Fruit fly (Drosophila melanogaster) whole organism, embryonic: ENCODE measurements around the gene CG8173.

Experiments
- Ada2b ChIP-seq: fragments of 200-800 bp; sonication (Bioruptor generic); IDR thresholded peaks from 2 replicates; pipeline ENCODE4 v1.3.6; 2022; ENCODE audit warnings: missing biosample characterization, missing genetic modification characterization
- Atf-2 ChIP-seq: fragments of 200-800 bp; sonication (Bioruptor generic); optimal IDR thresholded peaks from 2 replicates; lab custom pipeline; 2016; ENCODE audit warnings: missing biosample characterization, missing genetic modification characterization
- Atf6 ChIP-seq: fragments of 200-800 bp; sonication (Bioruptor generic); IDR thresholded peaks from 2 replicates; pipeline ENCODE4 v1.3.6; 2022; ENCODE audit warnings: missing biosample characterization, missing genetic modification characterization
- CG10147 ChIP-seq: fragments of 200-800 bp; sonication (Bioruptor generic); optimal IDR thresholded peaks from 2 replicates; lab custom pipeline; 2019; ENCODE audit warnings: missing biosample characterization, mild to moderate bottlenecking, missing genetic modification characterization, moderate library complexity
- CG11247 ChIP-seq: fragments of 200-800 bp; sonication (Bioruptor generic); IDR thresholded peaks from 2 replicates; pipeline ENCODE4 v1.3.6; 2022; ENCODE audit warnings: missing biosample characterization, missing genetic modification characterization
- CG11456 ChIP-seq: fragments of 200-800 bp; sonication (Bioruptor generic); IDR thresholded peaks from 3 replicates; pipeline ENCODE4 v1.3.6; 2022; ENCODE audit warnings: missing biosample characterization, missing genetic modification characterization
- CG11560 ChIP-seq: fragments of 200-800 bp; sonication (Bioruptor generic); IDR thresholded peaks from 3 replicates; pipeline ENCODE4 v1.3.6; 2022; ENCODE audit warnings: missing biosample characterization, missing genetic modification characterization
- CG12219 ChIP-seq: fragments of 200-800 bp; sonication (Bioruptor generic); optimal IDR thresholded peaks from 3 replicates; lab custom pipeline; 2018; ENCODE audit warnings: missing biosample characterization, mild to moderate bottlenecking, missing genetic modification characterization
- CG13624 ChIP-seq: fragments of 200-800 bp; sonication (Bioruptor generic); optimal IDR thresholded peaks from 2 replicates; lab custom pipeline; 2016; ENCODE audit warnings: missing biosample characterization, missing genetic modification characterization
- CG17359 ChIP-seq: fragments of 200-800 bp; sonication (Bioruptor generic); optimal IDR thresholded peaks from 3 replicates; lab custom pipeline; 2018; ENCODE audit warnings: missing biosample characterization, mild to moderate bottlenecking, missing genetic modification characterization, moderate library complexity
- CG31365 ChIP-seq: fragments of 200-800 bp; sonication (Bioruptor generic); optimal IDR thresholded peaks from 2 replicates; lab custom pipeline; 2018; ENCODE audit warnings: missing biosample characterization, mild to moderate bottlenecking, missing genetic modification characterization
- CG33213 ChIP-seq: fragments of 200-800 bp; sonication (Bioruptor generic); optimal IDR thresholded peaks from 3 replicates; lab custom pipeline; 2016; ENCODE audit warnings: missing biosample characterization, missing genetic modification characterization
- CG3838 ChIP-seq: fragments of 200-800 bp; sonication (Bioruptor generic); optimal IDR thresholded peaks from 3 replicates; lab custom pipeline; 2016; ENCODE audit warnings: missing biosample characterization, missing genetic modification characterization
- CG4328 ChIP-seq: fragments of 200-800 bp; sonication (Bioruptor generic); optimal IDR thresholded peaks from 3 replicates; lab custom pipeline; 2017; ENCODE audit warnings: missing biosample characterization, missing genetic modification reagents, missing genetic modification characterization
- CG43689 ChIP-seq: fragments of 200-800 bp; sonication (Bioruptor generic); IDR thresholded peaks from 2 replicates; pipeline ENCODE4 v1.3.6; 2022; ENCODE audit warnings: missing biosample characterization, missing genetic modification characterization
- CG4730 ChIP-seq: fragments of 200-800 bp; sonication (Bioruptor generic); IDR thresholded peaks from 2 replicates; pipeline ENCODE4 v1.3.6; 2022; ENCODE audit warnings: missing biosample characterization, missing genetic modification characterization
- CG6791 ChIP-seq: fragments of 200-800 bp; sonication (Bioruptor generic); IDR thresholded peaks from 3 replicates; pipeline ENCODE4 v1.3.6; 2022; ENCODE audit warnings: missing biosample characterization, missing genetic modification characterization; ENCODE audit not compliant: partially characterized antibody
- CG9215 ChIP-seq: fragments of 200-800 bp; sonication (Bioruptor generic); IDR thresholded peaks from 2 replicates; pipeline ENCODE4 v1.3.6; 2022; ENCODE audit warnings: missing biosample characterization, missing genetic modification characterization
- CG9609 ChIP-seq: fragments of 200-800 bp; sonication (Bioruptor generic); optimal IDR thresholded peaks from 3 replicates; lab custom pipeline; 2016; ENCODE audit warnings: missing biosample characterization, missing genetic modification characterization
- CG9932 ChIP-seq: fragments of 200-800 bp; sonication (Bioruptor generic); IDR thresholded peaks from 2 replicates; pipeline ENCODE4 v1.3.6; 2022; ENCODE audit warnings: missing biosample characterization, missing genetic modification characterization
- Chrac-16 ChIP-seq: fragments of 200-800 bp; sonication (Bioruptor generic); optimal IDR thresholded peaks from 3 replicates; lab custom pipeline; 2016; ENCODE audit warnings: missing biosample characterization, missing genetic modification characterization
- D ChIP-seq, 2 experiments: fragments of 200-800 bp in 1 of 2; fragments of >200 bp in 1 of 2; sonication (Bioruptor generic) in 1 of 2; optimal IDR thresholded peaks; 2 replicates in 1 of 2; 3 replicates in 1 of 2; lab custom pipeline; 2017; ENCODE audit warnings: mild to moderate bottlenecking in 1 of 2, missing biosample characterization in 1 of 2, missing genetic modification characterization in 1 of 2, missing genetic modification reagents in 1 of 2
- Dll ChIP-seq: fragments of 200-800 bp; sonication (Bioruptor generic); IDR thresholded peaks from 4 replicates; pipeline ENCODE4 v1.3.6; 2022; ENCODE audit warnings: missing biosample characterization, missing genetic modification characterization; ENCODE audit not compliant: partially characterized antibody
- Fer2 ChIP-seq: fragments of 200-800 bp; sonication (Bioruptor generic); optimal IDR thresholded peaks from 2 replicates; lab custom pipeline; 2018; ENCODE audit warnings: missing biosample characterization, mild to moderate bottlenecking, missing genetic modification characterization, moderate library complexity
- HLHmδ ChIP-seq: fragments of 200-800 bp; sonication (Bioruptor generic); optimal IDR thresholded peaks from 2 replicates; lab custom pipeline; 2018; ENCODE audit warnings: missing biosample characterization, mild to moderate bottlenecking, missing genetic modification characterization, moderate library complexity
- Hand ChIP-seq: fragments of 200-800 bp; sonication (Bioruptor generic); optimal IDR thresholded peaks from 2 replicates; lab custom pipeline; 2017; ENCODE audit warnings: mild to moderate bottlenecking, missing biosample characterization, missing genetic modification reagents, missing genetic modification characterization
- Mrtf ChIP-seq: fragments of 200-800 bp; sonication (Bioruptor generic); IDR thresholded peaks from 3 replicates; pipeline ENCODE4 v1.3.6; 2022; ENCODE audit warnings: missing biosample characterization, missing genetic modification characterization
- NK7.1 ChIP-seq: fragments of 200-800 bp; sonication (Bioruptor generic); optimal IDR thresholded peaks from 3 replicates; lab custom pipeline; 2016; ENCODE audit warnings: missing biosample characterization, missing genetic modification characterization
- Nf-YB ChIP-seq: fragments of 200-800 bp; sonication (Bioruptor generic); optimal IDR thresholded peaks from 3 replicates; lab custom pipeline; 2019; ENCODE audit warnings: missing biosample characterization, mild to moderate bottlenecking, missing genetic modification characterization, moderate library complexity
- Opbp ChIP-seq: fragments of 200-800 bp; sonication (Bioruptor generic); IDR thresholded peaks from 3 replicates; pipeline ENCODE4 v1.3.6; 2022; ENCODE audit warnings: missing biosample characterization, missing genetic modification characterization; ENCODE audit not compliant: partially characterized antibody
- Sox102F ChIP-seq: fragments of 200-800 bp; sonication (Bioruptor generic); optimal IDR thresholded peaks from 2 replicates; lab custom pipeline; 2018; ENCODE audit warnings: missing biosample characterization, mild to moderate bottlenecking, missing genetic modification characterization, moderate library complexity
- Ssrp ChIP-seq: fragments of 200-800 bp; sonication (Bioruptor generic); optimal IDR thresholded peaks from 2 replicates; lab custom pipeline; 2018; ENCODE audit warnings: missing biosample characterization, mild to moderate bottlenecking, missing genetic modification characterization, moderate library complexity
- ab ChIP-seq: fragments of 200-800 bp; sonication (Bioruptor generic); optimal IDR thresholded peaks from 2 replicates; lab custom pipeline; 2016; ENCODE audit warnings: missing biosample characterization, missing genetic modification characterization
- amos ChIP-seq: fragments of 200-800 bp; sonication (Bioruptor generic); IDR thresholded peaks from 2 replicates; pipeline ENCODE4 v1.3.6; 2022; ENCODE audit warnings: missing biosample characterization, missing genetic modification characterization; ENCODE audit not compliant: partially characterized antibody
- bsh ChIP-seq, 2 experiments: fragments of 200-800 bp; sonication (Bioruptor generic); optimal IDR thresholded peaks; 2 replicates each; lab custom pipeline; 2017 to 2018; ENCODE audit warnings: mild to moderate bottlenecking in 2 of 2, missing biosample characterization in 2 of 2, missing genetic modification characterization in 2 of 2, moderate library complexity in 1 of 2
- fd3F ChIP-seq: fragments of 200-800 bp; sonication (Bioruptor generic); optimal IDR thresholded peaks from 2 replicates; lab custom pipeline; 2018; ENCODE audit warnings: missing biosample characterization, mild to moderate bottlenecking, missing genetic modification characterization, moderate library complexity
- h ChIP-seq: fragments of >200 bp; optimal IDR thresholded peaks from 2 replicates; lab custom pipeline; 2017
- hkb ChIP-seq, 2 experiments: fragments of 200-800 bp in 1 of 2; fragments of >200 bp in 1 of 2; sonication (Bioruptor generic) in 1 of 2; IDR thresholded peaks in 1 of 2; optimal IDR thresholded peaks in 1 of 2; 2 replicates each; pipeline versions ENCODE4 v1.3.6 to Lab custom; 2017 to 2022; ENCODE audit warnings: missing biosample characterization in 1 of 2, missing genetic modification characterization in 1 of 2
- klu ChIP-seq: fragments of 200-800 bp; sonication (Bioruptor generic); IDR thresholded peaks from 2 replicates; pipeline ENCODE4 v1.3.6; 2022; ENCODE audit warnings: missing biosample characterization, missing genetic modification characterization
- mam ChIP-seq: fragments of 200-800 bp; sonication (Bioruptor generic); optimal IDR thresholded peaks from 3 replicates; lab custom pipeline; 2016; ENCODE audit warnings: missing biosample characterization, missing genetic modification characterization
- pho ChIP-seq: fragments of 200-800 bp; sonication (Bioruptor generic); optimal IDR thresholded peaks from 2 replicates; lab custom pipeline; 2016; ENCODE audit warnings: missing biosample characterization, missing genetic modification characterization
- pros ChIP-seq: fragments of 200-800 bp; sonication (Bioruptor generic); optimal IDR thresholded peaks from 3 replicates; lab custom pipeline; 2019; ENCODE audit warnings: missing biosample characterization, mild to moderate bottlenecking, missing genetic modification characterization, moderate library complexity
- pzg ChIP-seq: fragments of 200-800 bp; sonication (Bioruptor generic); optimal IDR thresholded peaks from 3 replicates; lab custom pipeline; 2018; ENCODE audit warnings: missing biosample characterization, mild to moderate bottlenecking, missing genetic modification characterization, moderate library complexity
- slou ChIP-seq: fragments of 200-800 bp; sonication (Bioruptor generic); optimal IDR thresholded peaks from 3 replicates; lab custom pipeline; 2016; ENCODE audit warnings: missing biosample characterization, missing genetic modification characterization
- tio ChIP-seq: fragments of 200-800 bp; sonication (Bioruptor generic); optimal IDR thresholded peaks from 2 replicates; lab custom pipeline; 2017; ENCODE audit warnings: missing biosample characterization, missing genetic modification characterization, inconsistent platforms
- tup ChIP-seq: fragments of 200-800 bp; sonication (Bioruptor generic); optimal IDR thresholded peaks from 2 replicates; lab custom pipeline; 2016; ENCODE audit warnings: missing biosample characterization, mild to moderate bottlenecking, missing genetic modification characterization, moderate library complexity
- vfl ChIP-seq: fragments of 200-800 bp; sonication (Bioruptor generic); optimal IDR thresholded peaks from 2 replicates; lab custom pipeline; 2016; ENCODE audit warnings: missing biosample characterization, missing genetic modification characterization
- wek ChIP-seq: fragments of 200-800 bp; sonication (Bioruptor generic); optimal IDR thresholded peaks from 3 replicates; lab custom pipeline; 2018; ENCODE audit warnings: missing biosample characterization, mild to moderate bottlenecking, missing genetic modification characterization, moderate library complexity
- yki ChIP-seq: fragments of >200 bp; optimal IDR thresholded peaks from 3 replicates; lab custom pipeline; 2018
- zfh1 ChIP-seq: fragments of 200-800 bp; sonication (Bioruptor generic); IDR thresholded peaks from 3 replicates; pipeline ENCODE4 v1.3.6; 2022; ENCODE audit warnings: missing biosample characterization, missing genetic modification characterization

The CG8173 gene

dm6 chrX:17713740-17714135 is 4.3 kb upstream of the CG8173 start (continued):
- TF ChIP-seq CG4730 (peak; percentile 75), CG9215 (GFP tag; lab: Robert Waterston, UW) (peak; percentile 75), Atf6 (GFP tag; lab: Robert Waterston, UW) (peak; percentile 75), pros (GFP tag; lab: Kevin White, UChicago) (no peak), Ada2b (peak; percentile 92), Hand (no peak), Atf-2 (GFP tag; lab: Kevin White, UChicago) (peak; percentile 63), h (lab: Kevin White, UChicago) (no peak), klu (GFP tag; lab: Robert Waterston, UW) (peak; percentile 57), Fer2 (tag; lab: Kevin White, UChicago) (peak; percentile 40), Opbp (no peak), CG6791 (GFP tag; lab: Robert Waterston, UW) (no peak), CG9932 (GFP tag; lab: Robert Waterston, UW) (peak; percentile 77), CG3838 (no peak), CG11247 (GFP tag; lab: Robert Waterston, UW) (peak; percentile 76), Dll (GFP tag; lab: Robert Waterston, UW) (no peak), CG13624 (GFP tag; lab: Kevin White, UChicago) (peak; percentile 38), CG4328 (GFP tag; lab: Kevin White, UChicago) (peak; percentile 39), CG11456 (GFP tag; lab: Robert Waterston, UW) (peak; percentile 86), pzg (GFP tag; lab: Kevin White, UChicago) (no peak), tio (GFP tag; lab: Kevin White, UChicago) (no peak), CG12219 (GFP tag; lab: Kevin White, UChicago) (peak; percentile 70), wek (peak; percentile 47), CG10147 (GFP tag; lab: Kevin White, UChicago) (no peak), CG31365 (tag; lab: Kevin White, UChicago) (peak; percentile 31), Ssrp (tag; lab: Kevin White, UChicago) (peak; percentile 41), slou (GFP tag; lab: Kevin White, UChicago) (no peak), NK7.1 (GFP tag; lab: Kevin White, UChicago) (peak; percentile 52), CG17359 (tag; lab: Kevin White, UChicago) (peak; percentile 77), D (optimal IDR thresholded peaks at IDR 0.05; lab: Kevin White, UChicago) (no peak), D (GFP tag; optimal IDR thresholded peaks at IDR 0.05; lab: Kevin White, UChicago) (peak; percentile 32), tup (GFP tag; lab: Kevin White, UChicago) (no peak), CG11560 (tag; lab: Robert Waterston, UW) (peak; percentile 48; the same call in 2 of the 3 replicates), zfh1 (GFP tag; lab: Robert Waterston, UW) (peak; percentile 88), Sox102F (GFP tag; lab: Kevin White, UChicago) (peak; percentile 72), CG33213 (GFP tag; lab: Kevin White, UChicago) (peak; percentile 69), HLHmδ (GFP tag; lab: Kevin White, UChicago) (no peak), vfl (GFP tag; lab: Kevin White, UChicago) (no peak), ab (GFP tag; lab: Kevin White, UChicago) (peak; percentile 49), mam (GFP tag; lab: Kevin White, UChicago) (peak; percentile 77), CG9609 (GFP tag; lab: Kevin White, UChicago) (peak; percentile 61), amos (no peak), Nf-YB (GFP tag; lab: Kevin White, UChicago) (peak; percentile 6), bsh (GFP tag; optimal IDR thresholded peaks at IDR 0.05; lab: Kevin White, UChicago) (peak; percentile 13 to 84), yki (lab: Kevin White, UChicago) (no peak), hkb (optimal IDR thresholded peaks at IDR 0.05; lab: Kevin White, UChicago) (no peak), hkb (GFP tag; IDR thresholded peaks at IDR 0.05; lab: Robert Waterston, UW) (peak; percentile 85), fd3F (GFP tag; lab: Kevin White, UChicago) (peak; percentile 33), CG43689 (GFP tag; lab: Robert Waterston, UW) (peak; percentile 61), pho (GFP tag; lab: Kevin White, UChicago) (peak; percentile 30), Mrtf (GFP tag; lab: Robert Waterston, UW) (peak; percentile 74), Chrac-16 (GFP tag; lab: Kevin White, UChicago) (peak; percentile 70)
